Worm (Caenorhabditis elegans) whole organism, L4/young adult: ENCODE data around the gene tbc-14.

Experiments used
- W03F9.2 ChIP-seq: fragments of 150-350 bp; optimal IDR thresholded peaks from 2 replicates; lab custom pipeline; 2014; ENCODE audit warnings: missing biosample characterization, missing genetic modification characterization
- dao-5 ChIP-seq: sonication (generic microtip); optimal IDR thresholded peaks from 2 replicates; lab custom pipeline; 2016; ENCODE audit warnings: missing genotype, missing genetic modification characterization, moderate library complexity, missing compliant biosample characterization
- him-1 ChIP-seq: sonication (generic microtip); optimal IDR thresholded peaks from 2 replicates; lab custom pipeline; 2016; ENCODE audit warnings: missing genotype, missing genetic modification reagents, missing genetic modification characterization, missing compliant biosample characterization

tbc-14 gene

ce11 chrII:13424242-13424641, 23.2 kb downstream of the tbc-14 start, which contains the start of gene Y48E1C.2:
Y48E1C.2 (plus strand) TSS chrII:13424542.
- TF ChIP-seq dao-5 (tag; lab: Kevin White, UChicago) (no peak), W03F9.2 (tag; lab: Kevin White, UChicago) (no peak)

- TF ChIP-seq W03F9.2 (tag; lab: Kevin White, UChicago) (no peak), dao-5 (tag; lab: Kevin White, UChicago) (no peak), him-1 (tag; lab: Kevin White, UChicago) (no peak)
Measured at ce11 chrII:13417452-13418031, 29.9 kb downstream of the tbc-14 start.

ce11 chrII:13416552-13416951, 30.8 kb downstream of the tbc-14 start:
- TF ChIP-seq him-1 (tag; lab: Kevin White, UChicago) (no peak), W03F9.2 (tag; lab: Kevin White, UChicago) (no peak), dao-5 (tag; lab: Kevin White, UChicago) (no peak)

- TF ChIP-seq W03F9.2 (tag; lab: Kevin White, UChicago) (no peak), dao-5 (tag; lab: Kevin White, UChicago) (no peak), him-1 (tag; lab: Kevin White, UChicago) (no peak)
Measured at ce11 chrII:13414554-13415057, 32.8 kb downstream of the tbc-14 start, which contains the start of gene Y48E1C.1. Y48E1C.1 (plus strand) TSS chrII:13415007.

- TF ChIP-seq him-1 (tag; lab: Kevin White, UChicago) (no peak), W03F9.2 (tag; lab: Kevin White, UChicago) (no peak), dao-5 (tag; lab: Kevin White, UChicago) (no peak)
Measured at ce11 chrII:13414099-13414498, 33.3 kb downstream of the tbc-14 start.

- TF ChIP-seq dao-5 (tag; lab: Kevin White, UChicago) (no peak), him-1 (tag; lab: Kevin White, UChicago) (no peak), W03F9.2 (tag; lab: Kevin White, UChicago) (no peak)
Measured at ce11 chrII:13412335-13412734, 35.1 kb downstream of the tbc-14 start, which contains the start of gene Y48C3A.18. Y48C3A.18 (plus strand) TSS chrII:13412635.

- TF ChIP-seq him-1 (tag; lab: Kevin White, UChicago) (no peak), dao-5 (tag; lab: Kevin White, UChicago) (no peak), W03F9.2 (tag; lab: Kevin White, UChicago) (no peak)
Measured at ce11 chrII:13405840-13406239, 41.6 kb downstream of the tbc-14 start, which contains the start of gene efl-2. efl-2 (plus strand) TSS chrII:13406140.

ce11 chrII:13402680-13403079, 44.7 kb downstream of the tbc-14 start, which contains the start of gene pinn-4:
pinn-4 (plus strand) TSS chrII:13402980.
- TF ChIP-seq dao-5 (tag; lab: Kevin White, UChicago) (no peak), W03F9.2 (tag; lab: Kevin White, UChicago) (no peak), him-1 (tag; lab: Kevin White, UChicago) (no peak)

- TF ChIP-seq dao-5 (tag; lab: Kevin White, UChicago) (no peak), him-1 (tag; lab: Kevin White, UChicago) (no peak), W03F9.2 (tag; lab: Kevin White, UChicago) (no peak)
Measured at ce11 chrII:13401549-13401948, 45.8 kb downstream of the tbc-14 start.

ce11 chrII:13389461-13389860, 57.9 kb downstream of the tbc-14 start, which contains the start of gene Y48C3A.14:
Y48C3A.14 (plus strand) TSS chrII:13389761.
- TF ChIP-seq W03F9.2 (tag; lab: Kevin White, UChicago): no peak
- TF ChIP-seq him-1 (tag; lab: Kevin White, UChicago): no peak
- TF ChIP-seq dao-5 (tag; lab: Kevin White, UChicago): no peak
